Worm (Caenorhabditis elegans) whole organism, young adult: Measurements from ENCODE around the gene R13A1.3.

ENCODE experiments used
- B0336.3 ChIP-seq: fragments of 200-800 bp; sonication (Bioruptor generic); IDR thresholded peaks from 2 replicates; pipeline ENCODE4 v1.3.6; 2022; ENCODE audit warnings: missing genetic modification characterization, missing compliant biosample characterization
- ceh-40 ChIP-seq: fragments of 200-800 bp; sonication (Bioruptor generic); IDR thresholded peaks from 2 replicates; pipeline ENCODE4 v1.3.6; 2022; ENCODE audit warnings: missing genetic modification characterization, missing compliant biosample characterization

ce11 chrIV:7222088-7222487 lies 18.3 kb downstream of the R13A1.3 start:
- TF ChIP-seq ceh-40, result no peak
- no peak for TF ChIP-seq B0336.3 (GFP tag; lab: Robert Waterston, UW)
